Worm (Caenorhabditis elegans): ENCODE data around the gene Y49F6B.20.

The Y49F6B.20 gene

DNA sequence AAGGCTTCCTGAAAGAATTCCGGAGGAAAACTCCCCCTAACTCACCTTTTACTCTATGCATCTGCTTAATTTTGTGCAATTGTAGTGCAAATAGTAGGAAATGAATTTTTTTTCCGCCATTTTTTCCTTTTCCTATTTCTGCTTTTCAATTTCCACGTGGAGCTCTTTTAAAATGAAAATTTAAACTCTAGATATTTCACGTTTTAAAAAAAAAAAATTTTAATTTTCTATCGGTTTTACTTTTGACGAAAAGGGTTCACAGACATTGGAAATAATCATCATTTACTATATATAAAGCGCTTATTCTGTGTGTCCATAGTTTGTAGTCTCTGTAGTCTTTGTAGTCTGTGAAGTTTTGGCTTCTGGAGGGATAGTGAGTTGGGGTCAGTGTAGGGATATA lies 11.1 kb upstream of the Y49F6B.20 start, which contains the start of gene Y49F6B.8:
Y49F6B.8 (minus strand) TSS at position 101 of the 400 bp plus-strand sequence.
- TF ChIP-seq sem-2 (GFP tag; optimal IDR thresholded peaks at IDR 0.05) (no peak), nhr-2 (tag; optimal IDR thresholded peaks at IDR 0.05) (no peak), unc-62 (GFP tag; optimal IDR thresholded peaks at IDR 0.05) (no peak), snpc-4 (tag; optimal IDR thresholded peaks at IDR 0.05) (no peak), nhr-76 (tag; optimal IDR thresholded peaks at IDR 0.05) (no peak), cnd-1 (tag; optimal IDR thresholded peaks at IDR 0.05) (no peak), mls-2 (tag; optimal IDR thresholded peaks at IDR 0.05) (no peak), flh-1 (GFP tag; optimal IDR thresholded peaks at IDR 0.05) (no peak), elt-3 (tag; optimal IDR thresholded peaks at IDR 0.05) (no peak), lin-32 (GFP tag; optimal IDR thresholded peaks at IDR 0.05) (no peak), drap-1 (GFP tag; optimal IDR thresholded peaks at IDR 0.05) (no peak), M03D4.4 (tag; optimal IDR thresholded peaks at IDR 0.05) (no peak), unc-39 (tag; optimal IDR thresholded peaks at IDR 0.05) (no peak), mab-5 (tag; optimal IDR thresholded peaks at IDR 0.05) (no peak), ztf-11 (tag; optimal IDR thresholded peaks at IDR 0.05) (no peak), ceh-39 (tag; optimal IDR thresholded peaks at IDR 0.05) (no peak), lsy-2 (tag; optimal IDR thresholded peaks at IDR 0.05) (no peak), hlh-1 (tag; optimal IDR thresholded peaks at IDR 0.05) (no peak), sptf-1 (tag; optimal IDR thresholded peaks at IDR 0.05) (no peak)

DNA sequence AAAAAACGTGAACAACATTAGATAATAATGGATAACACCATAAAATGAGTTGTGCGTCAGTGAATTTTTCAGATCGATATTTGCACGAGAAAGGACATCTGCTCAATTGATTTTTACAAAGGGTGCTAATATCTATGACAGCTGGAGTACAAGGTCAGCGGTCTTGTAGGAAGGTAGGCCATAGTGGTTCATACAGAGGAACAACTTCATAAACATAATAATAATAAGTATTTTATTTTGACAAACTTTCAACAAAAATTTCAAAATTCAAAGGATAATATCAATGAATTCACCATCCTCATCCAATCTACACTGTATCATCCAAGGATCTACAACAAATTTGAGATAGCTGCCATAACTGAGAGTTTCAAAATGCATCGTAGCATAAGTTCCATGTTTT lies 6.7 kb upstream of the Y49F6B.20 start, which contains the start of gene fbxb-104:
fbxb-104 (minus strand) TSS at position 101 of the 400 bp plus-strand sequence.
- TF ChIP-seq ceh-83 (GFP tag; optimal IDR thresholded peaks at IDR 0.05) = no peak
- TF ChIP-seq elt-3 (tag; optimal IDR thresholded peaks at IDR 0.05) = no peak
- no peak for TF ChIP-seq flh-1 (GFP tag; optimal IDR thresholded peaks at IDR 0.05)
- no peak for TF ChIP-seq cnd-1 (tag; optimal IDR thresholded peaks at IDR 0.05)
- TF ChIP-seq M03D4.4 (tag; optimal IDR thresholded peaks at IDR 0.05) = no peak
- no peak for TF ChIP-seq tbx-8 (GFP tag; optimal IDR thresholded peaks at IDR 0.05)
- no peak for TF ChIP-seq unc-39 (tag; optimal IDR thresholded peaks at IDR 0.05)
- TF ChIP-seq pha-4 (tag; optimal IDR thresholded peaks at IDR 0.05) = no peak
- no peak for TF ChIP-seq unc-62 (GFP tag; optimal IDR thresholded peaks at IDR 0.05)
- no peak for TF ChIP-seq ham-2 (GFP tag; optimal IDR thresholded peaks at IDR 0.05)
- no peak for TF ChIP-seq lin-32 (GFP tag; optimal IDR thresholded peaks at IDR 0.05)

DNA sequence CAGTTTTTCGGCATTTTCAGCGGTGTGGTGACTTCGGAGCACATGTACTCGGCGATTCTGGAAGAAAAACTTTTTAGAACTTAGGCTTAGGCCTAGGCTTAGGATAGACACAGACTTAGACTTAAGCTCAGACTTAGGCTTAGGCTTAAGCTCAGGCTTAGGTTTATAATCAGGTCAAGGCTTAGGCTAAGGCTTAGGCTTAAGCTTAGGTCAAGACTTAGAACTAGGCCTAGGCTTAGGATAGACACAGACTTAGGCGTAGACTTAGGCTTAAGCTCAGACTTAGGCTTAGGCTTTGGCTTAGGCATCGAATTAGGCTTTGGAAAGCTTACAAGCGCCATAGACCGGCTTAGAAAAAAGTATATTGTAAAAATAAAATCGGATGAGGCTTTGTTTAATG lies 6.1 kb upstream of the Y49F6B.20 start:
- no peak for TF ChIP-seq unc-120 (tag; optimal IDR thresholded peaks at IDR 0.05; ENCODE audit: poor library complexity, severe bottlenecking)
- no peak for TF ChIP-seq unc-62 (GFP tag; optimal IDR thresholded peaks at IDR 0.05)
- no peak for TF ChIP-seq flh-1 (GFP tag; optimal IDR thresholded peaks at IDR 0.05)
- TF ChIP-seq nhr-237 (tag; optimal IDR thresholded peaks at IDR 0.05) = no peak
- TF ChIP-seq bed-3 (GFP tag; optimal IDR thresholded peaks at IDR 0.05) = no peak
- no peak for TF ChIP-seq nhr-12 (tag; optimal IDR thresholded peaks at IDR 0.05)
- no peak for TF ChIP-seq M03D4.4 (tag; optimal IDR thresholded peaks at IDR 0.05)
- no peak for TF ChIP-seq sptf-1 (tag; optimal IDR thresholded peaks at IDR 0.05)
- TF ChIP-seq nhr-76 (tag; optimal IDR thresholded peaks at IDR 0.05) = no peak
- no peak for TF ChIP-seq ces-1 (GFP tag; optimal IDR thresholded peaks at IDR 0.05)
- no peak for TF ChIP-seq ham-2 (GFP tag; optimal IDR thresholded peaks at IDR 0.05)
- no peak for TF ChIP-seq tbx-8 (GFP tag; optimal IDR thresholded peaks at IDR 0.05)
- TF ChIP-seq elt-1 (tag; optimal IDR thresholded peaks at IDR 0.05; ENCODE audit: borderline replicate concordance, insufficient read depth) = no peak
- TF ChIP-seq mab-5 (tag; optimal IDR thresholded peaks at IDR 0.05) = no peak

DNA sequence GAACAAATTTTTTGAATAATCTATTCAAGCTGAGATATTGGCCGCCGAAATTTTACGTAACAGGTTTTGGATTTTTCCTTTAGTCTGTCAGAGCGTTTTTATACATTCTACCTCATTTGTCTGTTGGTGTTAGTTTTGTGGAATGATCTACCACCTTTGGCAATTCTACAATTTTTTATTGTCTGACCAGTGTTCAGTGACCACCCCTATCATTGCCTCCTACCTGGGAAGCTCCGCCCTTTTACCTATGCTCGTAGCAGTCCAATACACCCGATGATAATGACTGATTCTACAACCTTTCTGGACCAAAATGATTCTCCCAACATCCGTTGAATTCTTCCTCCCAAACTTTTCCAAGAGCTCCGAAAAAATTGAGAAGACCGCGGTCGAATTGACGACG lies 3.3 kb upstream of the Y49F6B.20 start, which contains the start of gene sdz-32:
sdz-32 (plus strand) TSS at position 301 of the 400 bp plus-strand sequence.
- TF ChIP-seq nhr-237 (tag; optimal IDR thresholded peaks at IDR 0.05) (no peak), elt-1 (tag; optimal IDR thresholded peaks at IDR 0.05; ENCODE audit: borderline replicate concordance, insufficient read depth) (no peak)

DNA sequence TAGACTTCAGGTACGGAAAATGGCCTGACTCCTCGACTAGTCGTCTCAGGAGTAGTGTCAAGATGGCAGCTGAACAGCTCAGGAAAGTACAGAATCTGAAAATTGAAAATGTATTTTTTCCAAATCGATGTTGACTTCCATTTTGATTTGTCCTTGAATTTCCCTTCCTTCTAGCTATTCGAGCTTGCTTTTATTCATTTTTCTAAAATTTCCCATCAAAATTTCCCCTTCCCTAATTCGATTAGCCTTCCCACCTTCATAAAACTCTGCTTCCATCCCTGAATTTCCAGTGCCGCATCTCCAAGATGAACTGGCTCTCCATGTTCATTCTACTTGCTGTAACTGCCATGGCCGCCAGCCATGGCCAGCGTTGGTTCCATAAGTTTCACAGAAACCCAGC lies 2.4 kb upstream of the Y49F6B.20 start, which contains the start of gene Y49F6B.6:
Y49F6B.6 (plus strand) TSS at position 301 of the 400 bp plus-strand sequence.
- TF ChIP-seq bed-3 (GFP tag; optimal IDR thresholded peaks at IDR 0.05) = no peak
- TF ChIP-seq sptf-1 (tag; optimal IDR thresholded peaks at IDR 0.05) = no peak
- TF ChIP-seq unc-62 (GFP tag; optimal IDR thresholded peaks at IDR 0.05) = no peak
- no peak for TF ChIP-seq ces-1 (GFP tag; optimal IDR thresholded peaks at IDR 0.05)
- no peak for TF ChIP-seq M03D4.4 (tag; optimal IDR thresholded peaks at IDR 0.05)
- no peak for TF ChIP-seq lin-13 (tag; optimal IDR thresholded peaks at IDR 0.05)
- no peak for TF ChIP-seq ceh-43 (GFP tag; optimal IDR thresholded peaks at IDR 0.05)
